Worm (Caenorhabditis elegans): ENCODE measurements around the gene F46C3.2.
A peak's percentile ranks its signal among the peaks of the same experiment; 100 is the strongest.

Gene F46C3.2

ce11 chrX:11392924-11393323 lies 25.6 kb downstream of the F46C3.2 start, which contains the start of gene prx-12 (continued):
- TF ChIP-seq lin-14 (GFP tag; optimal IDR thresholded peaks at IDR 0.05) (peak; percentile 6), rnt-1 (tag; optimal IDR thresholded peaks at IDR 0.05) (no peak), tbx-2 (tag; optimal IDR thresholded peaks at IDR 0.05) (no peak), elt-3 (tag; optimal IDR thresholded peaks at IDR 0.05) (peak in 3 of 6 experiments; percentile 39 to 83 (median 43)), nhr-77 (tag; optimal IDR thresholded peaks at IDR 0.05) (no peak), ztf-11 (tag; optimal IDR thresholded peaks at IDR 0.05) (no peak), ceh-90 (tag; optimal IDR thresholded peaks at IDR 0.05) (no peak), vab-15 (tag; optimal IDR thresholded peaks at IDR 0.05) (no peak), mdl-1 (tag; optimal IDR thresholded peaks at IDR 0.05) (no peak), dpl-1 (GFP tag; optimal IDR thresholded peaks at IDR 0.05) (no peak), ama-1 (optimal IDR thresholded peaks at IDR 0.05) (no peak)

ce11 chrX:11387723-11388330 lies 30.7 kb downstream of the F46C3.2 start:
- TF ChIP-seq lin-39 (tag; optimal IDR thresholded peaks at IDR 0.05) = no peak
- TF ChIP-seq ztf-11 (tag; optimal IDR thresholded peaks at IDR 0.05) = no peak
- TF ChIP-seq ces-1 (GFP tag; optimal IDR thresholded peaks at IDR 0.05) = no peak
- TF ChIP-seq jun-1 (tag; optimal IDR thresholded peaks at IDR 0.05) = no peak
- TF ChIP-seq lin-14 (GFP tag; optimal IDR thresholded peaks at IDR 0.05) = peak; percentile 24
- TF ChIP-seq nhr-90 (tag; optimal IDR thresholded peaks at IDR 0.05; ENCODE audit: poor library complexity) = no peak
- TF ChIP-seq unc-98 (GFP tag; IDR thresholded peaks at IDR 0.05) = no peak

ce11 chrX:11386903-11387302 lies 31.7 kb downstream of the F46C3.2 start:
- TF ChIP-seq C04F5.9 (tag; optimal IDR thresholded peaks at IDR 0.05) (no peak), dpl-1 (GFP tag; optimal IDR thresholded peaks at IDR 0.05) (no peak), mep-1 (tag; optimal IDR thresholded peaks at IDR 0.05) (no peak), ceh-90 (tag; optimal IDR thresholded peaks at IDR 0.05) (no peak), aly-2 (tag; optimal IDR thresholded peaks at IDR 0.05) (no peak), dsc-1 (tag; optimal IDR thresholded peaks at IDR 0.05) (no peak), nhr-11 (tag; optimal IDR thresholded peaks at IDR 0.05) (no peak), ztf-11 (tag; optimal IDR thresholded peaks at IDR 0.05) (no peak), ztf-4 (tag; optimal IDR thresholded peaks at IDR 0.05) (no peak), hlh-17 (GFP tag; optimal IDR thresholded peaks at IDR 0.05; ENCODE audit: borderline replicate concordance) (no peak), F16B12.6 (tag; optimal IDR thresholded peaks at IDR 0.05) (no peak), lin-14 (GFP tag; optimal IDR thresholded peaks at IDR 0.05) (peak; percentile 73), fos-1 (tag; optimal IDR thresholded peaks at IDR 0.05) (no peak), ces-1 (GFP tag; optimal IDR thresholded peaks at IDR 0.05) (peak; percentile 39), unc-130 (tag; optimal IDR thresholded peaks at IDR 0.05) (no peak), skn-1 (tag; optimal IDR thresholded peaks at IDR 0.05) (no peak), nhr-90 (tag; optimal IDR thresholded peaks at IDR 0.05; ENCODE audit: poor library complexity) (no peak), mdl-1 (tag; optimal IDR thresholded peaks at IDR 0.05) (no peak), aha-1 (tag; optimal IDR thresholded peaks at IDR 0.05) (no peak), nhr-28 (tag; optimal IDR thresholded peaks at IDR 0.05) (no peak), blmp-1 (tag; optimal IDR thresholded peaks at IDR 0.05) (peak; percentile 35), nhr-76 (tag; optimal IDR thresholded peaks at IDR 0.05) (no peak), sup-37 (GFP tag; optimal IDR thresholded peaks at IDR 0.05) (no peak), egl-27 (tag; optimal IDR thresholded peaks at IDR 0.05) (no peak), ceh-88 (GFP tag; IDR thresholded peaks at IDR 0.05) (no peak), xbp-1 (tag; optimal IDR thresholded peaks at IDR 0.05) (no peak), ets-5 (GFP tag; IDR thresholded peaks at IDR 0.05) (no peak), nhr-47 (tag; optimal IDR thresholded peaks at IDR 0.05) (no peak), C16A3.4 (tag; optimal IDR thresholded peaks at IDR 0.05) (no peak), efl-1 (optimal IDR thresholded peaks at IDR 0.05) (no peak), efl-1 (GFP tag; optimal IDR thresholded peaks at IDR 0.05 in 1 of 2) (no peak), nhr-20 (tag; optimal IDR thresholded peaks at IDR 0.05) (no peak), lin-35 (GFP tag; optimal IDR thresholded peaks at IDR 0.05) (no peak), elt-2 (tag; optimal IDR thresholded peaks at IDR 0.05) (no peak), sox-4 (tag; optimal IDR thresholded peaks at IDR 0.05) (no peak), fkh-8 (tag; optimal IDR thresholded peaks at IDR 0.05) (no peak), unc-30 (tag; optimal IDR thresholded peaks at IDR 0.05) (no peak), lsy-2 (tag; optimal IDR thresholded peaks at IDR 0.05) (no peak), lin-15B (tag; optimal IDR thresholded peaks at IDR 0.05) (no peak), fkh-10 (GFP tag; optimal IDR thresholded peaks at IDR 0.05) (peak; percentile 97), tbx-2 (tag; optimal IDR thresholded peaks at IDR 0.05) (no peak), unc-98 (GFP tag; IDR thresholded peaks at IDR 0.05) (no peak)

All from whole organism, L1 larva.